Fruit fly (Drosophila melanogaster) whole organism, embryonic: ENCODE data around the gene CG32564.
A peak's percentile ranks its signal among the peaks of the same experiment; 100 is the strongest.

Experiments
- Blimp-1 ChIP-seq: fragments of 200-800 bp; sonication (Bioruptor generic); optimal IDR thresholded peaks from 3 replicates; lab custom pipeline; 2018; ENCODE audit warnings: missing biosample characterization, missing genetic modification characterization, mild to moderate bottlenecking, moderate library complexity, missing genetic modification reagents
- Bteb2 ChIP-seq: fragments of 200-800 bp; sonication (Bioruptor generic); optimal IDR thresholded peaks from 2 replicates; lab custom pipeline; 2016; ENCODE audit warnings: missing biosample characterization, missing genetic modification characterization
- CG11398 ChIP-seq: fragments of 200-800 bp; sonication (Bioruptor generic); optimal IDR thresholded peaks from 2 replicates; lab custom pipeline; 2016; ENCODE audit warnings: missing biosample characterization, missing genetic modification characterization
- CG12299 ChIP-seq: fragments of 200-800 bp; sonication (Bioruptor generic); optimal IDR thresholded peaks from 2 replicates; lab custom pipeline; 2018; ENCODE audit warnings: missing biosample characterization, mild to moderate bottlenecking, missing genetic modification characterization
- CG13894 ChIP-seq: fragments of 200-800 bp; sonication (Bioruptor generic); optimal IDR thresholded peaks from 3 replicates; lab custom pipeline; 2018; ENCODE audit warnings: missing biosample characterization, mild to moderate bottlenecking, missing genetic modification characterization, moderate library complexity
- CG15696 ChIP-seq: fragments of 200-800 bp; sonication (Bioruptor generic); optimal IDR thresholded peaks from 2 replicates; lab custom pipeline; 2019; ENCODE audit warnings: missing biosample characterization, mild to moderate bottlenecking, missing genetic modification characterization, moderate library complexity
- CG17612 ChIP-seq: fragments of 200-800 bp; sonication (Bioruptor generic); IDR thresholded peaks from 2 replicates; pipeline ENCODE4 v1.3.6; 2022; ENCODE audit warnings: missing biosample characterization, missing genetic modification characterization
- CG18599 ChIP-seq: fragments of 200-800 bp; sonication (Bioruptor generic); optimal IDR thresholded peaks from 3 replicates; lab custom pipeline; 2017; ENCODE audit warnings: missing biosample characterization, missing genetic modification characterization, mild to moderate bottlenecking, moderate library complexity, missing genetic modification reagents
- CG6254 ChIP-seq: fragments of 200-800 bp; sonication (Bioruptor generic); optimal IDR thresholded peaks from 3 replicates; lab custom pipeline; 2017; ENCODE audit warnings: mild to moderate bottlenecking, missing biosample characterization, missing genetic modification reagents, missing genetic modification characterization
- CG7372 ChIP-seq: fragments of 200-800 bp; sonication (Bioruptor generic); IDR thresholded peaks from 2 replicates; pipeline ENCODE4 v1.3.6; 2022; ENCODE audit warnings: missing biosample characterization, missing genetic modification characterization
- CG8944 ChIP-seq: fragments of 200-800 bp; sonication (Bioruptor generic); optimal IDR thresholded peaks from 3 replicates; lab custom pipeline; 2016; ENCODE audit warnings: missing biosample characterization, missing genetic modification characterization
- CG9876 ChIP-seq: fragments of 200-800 bp; sonication (Bioruptor generic); optimal IDR thresholded peaks from 2 replicates; lab custom pipeline; 2016; ENCODE audit warnings: missing biosample characterization, missing genetic modification characterization
- CTCF ChIP-seq: fragments of 200-800 bp; sonication (Bioruptor generic); optimal IDR thresholded peaks from 2 replicates; lab custom pipeline; 2017; ENCODE audit warnings: missing biosample characterization, mild to moderate bottlenecking, missing genetic modification characterization, moderate library complexity
- Drgx ChIP-seq: fragments of 200-800 bp; sonication (Bioruptor generic); IDR thresholded peaks from 2 replicates; pipeline ENCODE4 v1.3.6; 2022; ENCODE audit warnings: missing biosample characterization, missing genetic modification characterization
- Ets65A ChIP-seq: fragments of 200-800 bp; sonication (Bioruptor generic); peaks from one replicate; lab custom pipeline; 2016; ENCODE audit warnings: missing biosample characterization, missing genetic modification characterization
- Hmx ChIP-seq: fragments of 200-800 bp; sonication (Bioruptor generic); optimal IDR thresholded peaks from 2 replicates; lab custom pipeline; 2016; ENCODE audit warnings: missing biosample characterization, missing genetic modification characterization
- Myb ChIP-seq: fragments of 200-800 bp; sonication (Bioruptor generic); optimal IDR thresholded peaks from 2 replicates; lab custom pipeline; 2016; ENCODE audit warnings: missing biosample characterization, missing genetic modification characterization
- Pdp1 ChIP-seq, 2 experiments: fragments of 200-800 bp; sonication (Bioruptor generic); optimal IDR thresholded peaks; 3 replicates each; lab custom pipeline; 2016; ENCODE audit warnings: missing biosample characterization in 2 of 2, missing genetic modification characterization in 2 of 2, mild to moderate bottlenecking in 1 of 2, moderate library complexity in 1 of 2
- Poxn ChIP-seq: fragments of 200-800 bp; sonication (Bioruptor generic); IDR thresholded peaks from 2 replicates; pipeline ENCODE4 v1.3.6; 2022; ENCODE audit warnings: missing biosample characterization, missing genetic modification characterization
- Spps ChIP-seq: fragments of 200-800 bp; sonication (Bioruptor generic); optimal IDR thresholded peaks from 2 replicates; lab custom pipeline; 2018; ENCODE audit warnings: missing biosample characterization, mild to moderate bottlenecking, missing genetic modification characterization
- ara ChIP-seq: fragments of 200-800 bp; sonication (Bioruptor generic); IDR thresholded peaks from 2 replicates; pipeline ENCODE4 v1.3.6; 2022; ENCODE audit warnings: missing biosample characterization, missing genetic modification characterization
- ase ChIP-seq: fragments of 200-800 bp; sonication (Bioruptor generic); IDR thresholded peaks from 3 replicates; pipeline ENCODE4 v1.3.6; 2022; ENCODE audit warnings: missing biosample characterization, missing genetic modification characterization
- hth ChIP-seq: fragments of >200 bp; optimal IDR thresholded peaks from 2 replicates; lab custom pipeline; 2017; ENCODE audit warnings: inconsistent platforms
- lov ChIP-seq, 2 experiments: fragments of 200-800 bp in 1 of 2; fragments of >200 bp in 1 of 2; sonication (Bioruptor generic) in 1 of 2; IDR thresholded peaks in 1 of 2; optimal IDR thresholded peaks in 1 of 2; 2 replicates in 1 of 2; 3 replicates in 1 of 2; pipeline versions ENCODE4 v1.3.6 to Lab custom; 2017 to 2022; ENCODE audit warnings: missing biosample characterization in 1 of 2, missing genetic modification characterization in 1 of 2
- nau ChIP-seq: fragments of 200-800 bp; sonication (Bioruptor generic); optimal IDR thresholded peaks from 3 replicates; lab custom pipeline; 2017; ENCODE audit warnings: missing biosample characterization, mild to moderate bottlenecking, missing genetic modification characterization, missing genetic modification reagents
- org-1 ChIP-seq: fragments of 200-800 bp; sonication (Bioruptor generic); optimal IDR thresholded peaks from 2 replicates; lab custom pipeline; 2017; ENCODE audit warnings: missing biosample characterization, missing genetic modification characterization
- ro ChIP-seq: fragments of 200-800 bp; sonication (Bioruptor generic); IDR thresholded peaks from 2 replicates; pipeline ENCODE4 v1.3.6; 2022; ENCODE audit warnings: missing biosample characterization, missing genetic modification characterization
- scrt ChIP-seq: fragments of 200-800 bp; sonication (Bioruptor generic); optimal IDR thresholded peaks from 2 replicates; lab custom pipeline; 2018; ENCODE audit warnings: missing biosample characterization, mild to moderate bottlenecking, missing genetic modification characterization, moderate library complexity
- ttk ChIP-seq: fragments of 200-800 bp; sonication (Bioruptor generic); IDR thresholded peaks from 2 replicates; pipeline ENCODE4 v2.1.2; 2022; ENCODE audit warnings: missing biosample characterization, missing genetic modification characterization

Gene CG32564

DNA sequence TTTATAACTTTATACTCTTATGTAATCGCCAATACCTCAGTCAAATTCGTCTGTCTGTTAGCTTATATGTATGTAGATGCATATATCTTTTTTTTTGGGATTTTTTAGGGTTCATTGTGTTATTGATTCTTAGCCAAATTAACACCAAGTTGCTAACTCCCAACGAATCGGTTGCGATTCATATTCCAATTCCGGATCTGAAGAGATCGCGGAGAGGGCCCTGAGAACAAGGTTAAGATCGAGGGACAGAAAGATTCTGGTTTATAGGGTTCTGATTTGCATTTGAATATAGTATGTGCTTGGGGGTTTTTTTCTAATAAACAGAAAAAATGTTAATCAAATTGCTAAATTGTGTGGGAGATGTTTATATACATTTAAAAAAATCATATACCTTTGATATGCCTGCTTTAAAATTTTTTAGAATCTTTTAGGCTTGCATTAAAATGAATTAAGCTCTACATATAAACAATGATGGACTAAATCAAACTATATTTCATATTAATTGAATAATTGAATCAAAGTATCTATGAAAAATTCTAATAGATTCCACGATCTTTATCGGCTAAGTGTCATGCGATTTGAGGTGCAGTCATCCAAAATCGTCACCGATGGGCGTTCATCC, 1.8 kb downstream of the CG32564 start, which contains the start of gene CG32563:
CG32563 (plus strand) TSS at position 572 of the 622 bp plus-strand sequence.
- no peak for TF ChIP-seq CG15696 (tag; lab: Kevin White, UChicago)
- no peak for TF ChIP-seq CG18599 (GFP tag; lab: Kevin White, UChicago)
- no peak for TF ChIP-seq Spps
- TF ChIP-seq CG17612 (GFP tag; lab: Robert Waterston, UW), result no peak
- TF ChIP-seq CG13894 (tag; lab: Kevin White, UChicago), result peak; percentile 99
- TF ChIP-seq Pdp1 (GFP tag; optimal IDR thresholded peaks at IDR 0.05; lab: Kevin White, UChicago), result peak in 1 of 2 experiments; percentile 64
- no peak for TF ChIP-seq scrt (GFP tag; lab: Kevin White, UChicago)
- no peak for TF ChIP-seq org-1
- TF ChIP-seq Ets65A (GFP tag; lab: Kevin White, UChicago), result peak; percentile 2

DNA sequence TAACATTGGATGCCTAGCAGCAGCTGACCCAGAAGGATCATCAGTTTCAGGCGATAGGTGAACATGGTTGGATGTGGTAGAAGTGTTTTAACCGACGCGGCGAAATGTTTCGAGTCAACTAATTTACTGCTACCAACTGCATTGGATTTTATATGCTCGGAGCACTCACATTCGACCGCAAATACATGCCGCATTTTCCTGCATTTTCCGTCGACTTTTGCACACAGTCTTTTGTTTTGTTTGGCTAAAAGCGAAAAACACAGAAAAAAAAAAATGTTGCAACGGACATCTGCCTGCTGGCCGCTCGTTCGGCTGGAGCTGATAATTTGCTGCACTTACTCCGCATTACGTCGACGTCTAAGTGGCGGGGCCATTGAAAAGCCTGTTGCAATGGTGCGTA, 3.7 kb downstream of the CG32564 start, which contains the start of gene CG12995:
CG12995 (minus strand) TSS at position 101 of the 400 bp plus-strand sequence.
- TF ChIP-seq CTCF (GFP tag; lab: Kevin White, UChicago), result no peak
- no peak for TF ChIP-seq Myb (GFP tag; lab: Kevin White, UChicago)
- no peak for TF ChIP-seq ase (GFP tag; lab: Robert Waterston, UW)
- no peak for TF ChIP-seq ara (GFP tag; lab: Robert Waterston, UW)

DNA sequence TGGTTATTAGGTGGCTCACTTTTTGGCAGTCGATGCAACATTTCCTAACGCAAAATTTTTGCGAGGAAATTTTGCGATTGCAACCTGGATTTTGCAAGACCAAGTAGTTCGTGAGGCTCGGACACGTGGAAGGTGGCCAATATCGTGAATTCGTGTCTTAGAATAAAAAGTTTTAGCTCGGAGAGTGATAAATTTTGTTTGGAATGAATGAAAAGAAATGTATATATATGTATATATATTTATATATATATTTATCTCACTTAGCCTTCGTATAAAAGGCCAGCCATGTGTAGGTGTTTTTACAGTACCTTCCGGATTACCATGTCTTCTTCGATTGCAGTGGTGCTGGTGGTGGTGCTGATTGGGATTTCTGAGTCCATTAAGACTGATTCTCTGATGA, 5.8 kb downstream of the CG32564 start, which contains the start of gene CG18258:
CG18258 (plus strand) TSS at position 301 of the 400 bp plus-strand sequence.
- no peak for TF ChIP-seq nau
- no peak for TF ChIP-seq CG12299 (tag; lab: Kevin White, UChicago)
- no peak for TF ChIP-seq CG11398 (GFP tag; lab: Kevin White, UChicago)
- TF ChIP-seq CG8944 (GFP tag; lab: Kevin White, UChicago), result no peak
- TF ChIP-seq hth (lab: Kevin White, UChicago), result no peak
- TF ChIP-seq CG6254, result no peak

DNA sequence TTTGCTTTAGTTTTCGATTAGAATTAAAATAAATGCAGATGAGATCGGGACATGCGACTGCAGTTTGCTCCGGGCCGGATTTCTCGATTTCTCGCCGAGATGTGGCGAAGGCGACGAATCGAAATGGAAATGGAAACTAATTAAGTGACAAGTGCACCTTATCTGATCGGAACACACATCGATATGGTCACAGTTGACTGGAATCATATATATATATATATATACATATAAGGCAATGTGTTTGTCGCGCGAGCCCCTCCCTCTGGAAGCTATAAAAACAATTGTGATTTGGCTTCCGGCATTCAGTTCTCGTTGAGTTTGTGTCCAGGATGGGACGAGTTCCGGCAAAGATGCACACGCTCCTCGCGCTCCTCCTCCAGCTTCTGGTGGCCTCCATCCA, 8.8 kb downstream of the CG32564 start, which contains the start of gene CG5162:
CG5162 (plus strand) TSS at position 301 of the 400 bp plus-strand sequence.
- TF ChIP-seq ro (GFP tag; lab: Robert Waterston, UW), result no peak
- no peak for TF ChIP-seq Blimp-1 (GFP tag; lab: Kevin White, UChicago)

DNA sequence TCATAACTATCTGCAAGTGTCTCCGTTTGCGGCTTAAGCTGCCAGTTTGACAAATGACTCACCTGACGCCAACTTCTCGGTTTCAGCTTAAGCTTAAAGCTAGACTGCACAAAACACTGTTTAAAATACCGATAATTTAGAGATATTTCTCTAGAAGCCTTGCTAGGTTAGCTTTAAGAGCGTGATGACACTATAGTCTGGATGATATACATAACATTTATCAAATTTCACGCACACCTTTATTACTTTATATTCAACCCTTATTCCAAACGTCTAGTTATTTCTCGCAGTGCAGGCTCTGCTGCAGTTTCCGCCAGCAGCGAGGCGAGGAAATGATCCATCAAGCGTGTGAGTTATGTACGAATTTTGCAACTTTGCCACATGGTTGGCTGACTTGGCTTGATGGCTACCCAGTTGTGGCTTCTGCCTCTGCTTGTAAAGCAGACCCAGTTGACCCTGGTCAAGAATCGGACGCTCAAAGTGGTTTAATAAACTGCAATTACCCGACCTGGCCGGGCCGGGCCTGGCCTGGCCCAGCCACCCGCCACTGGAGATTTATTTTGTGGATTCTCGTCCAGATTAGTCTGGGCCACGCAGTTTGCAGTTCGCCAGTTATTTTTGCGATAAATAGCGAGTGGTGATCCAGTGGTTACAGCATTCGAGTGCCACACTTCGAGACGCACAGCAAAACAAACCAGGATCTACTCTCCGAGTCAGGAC, 12.2 kb downstream of the CG32564 start, which contains the start of gene CG12998:
CG12998 (plus strand) TSS at position 436 of the 720 bp plus-strand sequence.
- no peak for TF ChIP-seq Poxn (GFP tag; lab: Robert Waterston, UW)
- no peak for TF ChIP-seq Hmx
- TF ChIP-seq CG9876 (GFP tag; lab: Kevin White, UChicago), result no peak
- TF ChIP-seq ttk, result no peak
- peak; percentile 34; the same call in 1 of the 2 replicates for TF ChIP-seq Drgx

DNA sequence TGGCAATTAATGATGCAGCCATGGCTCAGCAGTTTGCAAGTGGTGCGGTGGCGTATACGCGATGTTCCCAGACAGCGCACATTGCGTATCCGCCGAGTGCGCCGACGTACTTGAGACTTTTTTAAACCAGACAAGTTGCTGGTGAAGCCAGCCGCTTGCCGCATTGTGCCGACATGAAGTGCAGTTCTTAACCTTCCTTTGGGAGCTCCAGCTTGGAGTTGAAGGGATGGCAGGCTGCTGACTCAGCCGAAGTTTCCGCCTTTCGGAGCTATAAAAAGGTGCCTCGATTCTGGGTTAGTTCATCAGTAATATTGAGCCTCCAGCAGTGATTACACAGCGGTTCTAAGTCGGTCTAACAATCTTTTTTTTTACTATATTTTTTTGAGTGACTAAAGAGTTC, 14.9 kb downstream of the CG32564 start, which contains the start of gene CG5172:
CG5172 (plus strand) TSS at position 301 of the 400 bp plus-strand sequence.
- no peak for TF ChIP-seq Bteb2 (GFP tag; lab: Kevin White, UChicago)
- TF ChIP-seq lov (optimal IDR thresholded peaks at IDR 0.05; lab: Kevin White, UChicago), result no peak
- TF ChIP-seq lov (GFP tag; IDR thresholded peaks at IDR 0.05; lab: Robert Waterston, UW), result no peak
- TF ChIP-seq CG7372, result peak; percentile 73
- TF ChIP-seq, all 482 proteins: peak for 1
